Fruit fly (Drosophila melanogaster): Measurements from ENCODE around the gene elgi.

elgi gene

dm6 chr3L:15956448-15957010, at the start of gene elgi:
TSS of gene elgi (plus strand) at chr3L:15956550.
- TF ChIP-seq lz (GFP tag; optimal IDR thresholded peaks at IDR 0.05) (peak; percentile 68), CG34406 (GFP tag; optimal IDR thresholded peaks at IDR 0.05) (peak; percentile 22), dac (GFP tag; optimal IDR thresholded peaks at IDR 0.05) (peak; percentile 17), CG32006 (GFP tag; optimal IDR thresholded peaks at IDR 0.05) (peak; percentile 46), achi (GFP tag; optimal IDR thresholded peaks at IDR 0.05) (peak; percentile 42), CG15336 (GFP tag; IDR thresholded peaks at IDR 0.05) (peak; percentile 41; the same call in 1 of the 2 replicates), salr (GFP tag; optimal IDR thresholded peaks at IDR 0.05) (peak in 1 of 2 experiments; percentile 5), Lpt (GFP tag; optimal IDR thresholded peaks at IDR 0.05) (peak; percentile 36), fkh (GFP tag; optimal IDR thresholded peaks at IDR 0.05) (peak; percentile 66), acj6 (GFP tag; optimal IDR thresholded peaks at IDR 0.05) (peak; percentile 61), Hr38 (GFP tag; optimal IDR thresholded peaks at IDR 0.05) (no peak), CG1621 (tag; optimal IDR thresholded peaks at IDR 0.05) (peak; percentile 16), CG4318 (GFP tag; optimal IDR thresholded peaks at IDR 0.05) (no peak), CG3032 (tag; optimal IDR thresholded peaks at IDR 0.05) (peak; percentile 34), CG6792 (GFP tag; optimal IDR thresholded peaks at IDR 0.05) (peak; percentile 39), svp (GFP tag) (peak; percentile 85), OdsH (GFP tag; optimal IDR thresholded peaks at IDR 0.05) (no peak), esn (GFP tag; optimal IDR thresholded peaks at IDR 0.05) (peak; percentile 78), Ets96B (tag; optimal IDR thresholded peaks at IDR 0.05) (peak; percentile 24), CG6854 (GFP tag; optimal IDR thresholded peaks at IDR 0.05) (peak; percentile 1), CG11762 (GFP tag; optimal IDR thresholded peaks at IDR 0.05; ENCODE audit: insufficient read depth) (peak; percentile 16), CG9139 (GFP tag; optimal IDR thresholded peaks at IDR 0.05) (no peak), CG6276 (GFP tag; optimal IDR thresholded peaks at IDR 0.05) (no peak), Blimp-1 (GFP tag; optimal IDR thresholded peaks at IDR 0.05) (peak; percentile 4), CG10669 (GFP tag; optimal IDR thresholded peaks at IDR 0.05) (no peak), Sox14 (GFP tag; optimal IDR thresholded peaks at IDR 0.05) (peak; percentile 69), Gug (GFP tag; IDR thresholded peaks at IDR 0.05) (no peak), dsx (GFP tag; optimal IDR thresholded peaks at IDR 0.05; ENCODE audit: poor library complexity, severe bottlenecking) (no peak), pdm3 (GFP tag; optimal IDR thresholded peaks at IDR 0.05) (no peak), CG10631 (GFP tag; optimal IDR thresholded peaks at IDR 0.05) (peak; percentile 26), CG8119 (GFP tag; IDR thresholded peaks at IDR 0.05) (no peak), vri (GFP tag; optimal IDR thresholded peaks at IDR 0.05) (peak; percentile 71), CG8319 (GFP tag; optimal IDR thresholded peaks at IDR 0.05) (peak; percentile 20), Hr39 (GFP tag; optimal IDR thresholded peaks at IDR 0.05) (no peak), CG3919 (GFP tag; optimal IDR thresholded peaks at IDR 0.05) (peak; percentile 76), Eip93F (GFP tag; optimal IDR thresholded peaks at IDR 0.05) (no peak), Met (GFP tag; optimal IDR thresholded peaks at IDR 0.05) (no peak), CG31627 (GFP tag; optimal IDR thresholded peaks at IDR 0.05) (peak; percentile 73), eg (GFP tag; IDR thresholded peaks at IDR 0.05) (peak; percentile 37; the same call in 1 of the 3 replicates), spab (GFP tag; optimal IDR thresholded peaks at IDR 0.05) (peak; percentile 5), fd59A (GFP tag; optimal IDR thresholded peaks at IDR 0.05) (no peak), CG11902 (GFP tag; optimal IDR thresholded peaks at IDR 0.05) (no peak), CG6808 (GFP tag; optimal IDR thresholded peaks at IDR 0.05) (peak; percentile 42), CG6163 (GFP tag; IDR thresholded peaks at IDR 0.05) (peak; percentile 10; the same call in 1 of the 3 replicates), ss (GFP tag; optimal IDR thresholded peaks at IDR 0.05) (peak in 1 of 2 experiments; percentile 56), CG7368 (GFP tag; optimal IDR thresholded peaks at IDR 0.05) (no peak), Smox (GFP tag; optimal IDR thresholded peaks at IDR 0.05) (peak; percentile 64), Hr4 (GFP tag; optimal IDR thresholded peaks at IDR 0.05) (no peak), Eip75B (GFP tag; optimal IDR thresholded peaks at IDR 0.05) (peak; percentile 68), CG11294 (GFP tag; IDR thresholded peaks at IDR 0.05) (no peak), cyc (GFP tag; optimal IDR thresholded peaks at IDR 0.05) (peak; percentile 66)

All from whole organism, prepupa.